Fruit fly (Drosophila melanogaster) whole organism, embryonic: ENCODE data around the gene tst.
A peak's percentile ranks its signal among the peaks of the same experiment; 100 is the strongest.

ENCODE experiments used
- Adf1 ChIP-seq: fragments of 200-800 bp; sonication (Bioruptor generic); IDR thresholded peaks from 2 replicates; pipeline ENCODE4 v1.3.6; 2022; ENCODE audit warnings: missing biosample characterization, missing genetic modification characterization
- Aef1 ChIP-seq: fragments of 200-800 bp; sonication (Bioruptor generic); IDR thresholded peaks from 3 replicates; pipeline ENCODE4 v1.3.6; 2022; ENCODE audit warnings: missing biosample characterization, missing genetic modification characterization
- Atf3 ChIP-seq: fragments of 200-800 bp; sonication (Bioruptor generic); optimal IDR thresholded peaks from 3 replicates; lab custom pipeline; 2016; ENCODE audit warnings: missing biosample characterization, missing genetic modification characterization
- Atf6 ChIP-seq: fragments of 200-800 bp; sonication (Bioruptor generic); IDR thresholded peaks from 2 replicates; pipeline ENCODE4 v1.3.6; 2022; ENCODE audit warnings: missing biosample characterization, missing genetic modification characterization
- CG10267 ChIP-seq: fragments of 200-800 bp; sonication (Bioruptor generic); optimal IDR thresholded peaks from 2 replicates; lab custom pipeline; 2018; ENCODE audit warnings: missing biosample characterization, mild to moderate bottlenecking, missing genetic modification characterization, moderate library complexity
- CG11696 ChIP-seq: fragments of 200-800 bp; sonication (Bioruptor generic); IDR thresholded peaks from 2 replicates; pipeline ENCODE4 v1.3.6; 2022; ENCODE audit warnings: missing biosample characterization, missing genetic modification characterization
- CG15479 ChIP-seq: fragments of 200-800 bp; sonication (Bioruptor generic); optimal IDR thresholded peaks from 3 replicates; lab custom pipeline; 2019; ENCODE audit warnings: missing biosample characterization, mild to moderate bottlenecking, missing genetic modification characterization, moderate library complexity
- CG17912 ChIP-seq: fragments of 200-800 bp; sonication (Bioruptor generic); optimal IDR thresholded peaks from 2 replicates; lab custom pipeline; 2018; ENCODE audit warnings: missing biosample characterization, mild to moderate bottlenecking, missing genetic modification characterization
- CG18011 ChIP-seq: fragments of 200-800 bp; sonication (Bioruptor generic); optimal IDR thresholded peaks from 2 replicates; lab custom pipeline; 2017; ENCODE audit warnings: missing biosample characterization, missing genetic modification characterization, mild to moderate bottlenecking, moderate library complexity, missing genotype
- CG31388 ChIP-seq: fragments of 200-800 bp; sonication (Bioruptor generic); optimal IDR thresholded peaks from 2 replicates; lab custom pipeline; 2016; ENCODE audit warnings: missing biosample characterization, missing genetic modification characterization
- CG3995 ChIP-seq: fragments of 200-800 bp; sonication (Bioruptor generic); optimal IDR thresholded peaks from 3 replicates; lab custom pipeline; 2016; ENCODE audit warnings: missing biosample characterization, missing genetic modification characterization
- CG42726 ChIP-seq: fragments of 200-800 bp; sonication (Bioruptor generic); IDR thresholded peaks from 2 replicates; pipeline ENCODE4 v1.3.6; 2022; ENCODE audit warnings: missing biosample characterization, missing genetic modification characterization; ENCODE audit not compliant: partially characterized antibody
- CG4820 ChIP-seq: fragments of 200-800 bp; sonication (Bioruptor generic); optimal IDR thresholded peaks from 3 replicates; lab custom pipeline; 2016; ENCODE audit warnings: missing biosample characterization, missing genetic modification characterization
- CG6175 ChIP-seq: fragments of 200-800 bp; sonication (Bioruptor generic); IDR thresholded peaks from 3 replicates; pipeline ENCODE4 v1.3.6; 2022; ENCODE audit warnings: missing biosample characterization, missing genetic modification characterization
- CG6254 ChIP-seq: fragments of 200-800 bp; sonication (Bioruptor generic); optimal IDR thresholded peaks from 3 replicates; lab custom pipeline; 2017; ENCODE audit warnings: mild to moderate bottlenecking, missing biosample characterization, missing genetic modification reagents, missing genetic modification characterization
- CG6791 ChIP-seq: fragments of 200-800 bp; sonication (Bioruptor generic); IDR thresholded peaks from 3 replicates; pipeline ENCODE4 v1.3.6; 2022; ENCODE audit warnings: missing biosample characterization, missing genetic modification characterization; ENCODE audit not compliant: partially characterized antibody
- CG7372 ChIP-seq: fragments of 200-800 bp; sonication (Bioruptor generic); IDR thresholded peaks from 2 replicates; pipeline ENCODE4 v1.3.6; 2022; ENCODE audit warnings: missing biosample characterization, missing genetic modification characterization
- CG8359 ChIP-seq: fragments of 200-800 bp; sonication (Bioruptor generic); optimal IDR thresholded peaks from 2 replicates; lab custom pipeline; 2017; ENCODE audit warnings: missing biosample characterization, mild to moderate bottlenecking, missing genetic modification characterization, borderline replicate concordance
- CG9437 ChIP-seq: fragments of 200-800 bp; sonication (Bioruptor generic); optimal IDR thresholded peaks from 2 replicates; lab custom pipeline; 2018; ENCODE audit warnings: missing biosample characterization, mild to moderate bottlenecking, missing genetic modification characterization
- CG9876 ChIP-seq: fragments of 200-800 bp; sonication (Bioruptor generic); optimal IDR thresholded peaks from 2 replicates; lab custom pipeline; 2016; ENCODE audit warnings: missing biosample characterization, missing genetic modification characterization
- CHES-1-like ChIP-seq: fragments of 200-800 bp; sonication (Bioruptor generic); optimal IDR thresholded peaks from 2 replicates; lab custom pipeline; 2016; ENCODE audit warnings: missing biosample characterization, missing genetic modification characterization
- Deaf1 ChIP-seq: fragments of 200-800 bp; optimal IDR thresholded peaks from 3 replicates; lab custom pipeline; 2019; ENCODE audit warnings: missing biosample characterization, mild to moderate bottlenecking, missing genetic modification characterization, moderate library complexity
- Ets97D ChIP-seq: fragments of 200-800 bp; sonication (Bioruptor generic); optimal IDR thresholded peaks from 3 replicates; lab custom pipeline; 2016; ENCODE audit warnings: missing biosample characterization, missing genetic modification characterization
- HLH4C ChIP-seq: fragments of 200-800 bp; sonication (Bioruptor generic); IDR thresholded peaks from 3 replicates; pipeline ENCODE4 v1.3.6; 2022; ENCODE audit warnings: missing biosample characterization, missing genetic modification characterization; ENCODE audit not compliant: partially characterized antibody
- MBD-R2 ChIP-seq: fragments of 200-800 bp; sonication (Bioruptor generic); IDR thresholded peaks from 2 replicates; pipeline ENCODE4 v1.3.6; 2022; ENCODE audit warnings: missing biosample characterization, missing genetic modification characterization
- Med ChIP-seq: fragments of 200-800 bp; sonication (Bioruptor generic); peaks from one replicate; lab custom pipeline; 2016; ENCODE audit warnings: missing biosample characterization, missing genetic modification characterization, mild to moderate bottlenecking, inconsistent platforms, moderate library complexity
- NC2α ChIP-seq: fragments of 200-800 bp; sonication (Bioruptor generic); optimal IDR thresholded peaks from 2 replicates; lab custom pipeline; 2016; ENCODE audit warnings: missing biosample characterization, missing genetic modification characterization
- Opbp ChIP-seq: fragments of 200-800 bp; sonication (Bioruptor generic); IDR thresholded peaks from 3 replicates; pipeline ENCODE4 v1.3.6; 2022; ENCODE audit warnings: missing biosample characterization, missing genetic modification characterization; ENCODE audit not compliant: partially characterized antibody
- Stat92E ChIP-seq, 3 experiments: fragments of >200 bp in 2 of 3; fragments of 200-800 bp in 1 of 3; sonication (Bioruptor generic) in 1 of 3; optimal IDR thresholded peaks; 2 replicates each; lab custom pipeline; 2017 to 2019; ENCODE audit warnings: missing biosample characterization in 3 of 3, missing genetic modification characterization in 3 of 3, mild to moderate bottlenecking in 1 of 3, moderate library complexity in 1 of 3
- Tbp ChIP-seq: fragments of >200 bp; optimal IDR thresholded peaks from 2 replicates; lab custom pipeline; 2018; ENCODE audit warnings: missing biosample characterization, missing genetic modification characterization
- ato ChIP-seq: fragments of 200-800 bp; sonication (Bioruptor generic); IDR thresholded peaks from 2 replicates; pipeline ENCODE4 v1.3.6; 2022; ENCODE audit warnings: missing biosample characterization, missing genetic modification characterization; ENCODE audit not compliant: partially characterized antibody
- ci ChIP-seq: fragments of 200-800 bp; sonication (Bioruptor generic); IDR thresholded peaks from 3 replicates; pipeline ENCODE4 v1.3.6; 2022; ENCODE audit warnings: missing biosample characterization, missing genetic modification characterization
- cwo ChIP-seq: fragments of 200-800 bp; sonication (Bioruptor generic); optimal IDR thresholded peaks from 3 replicates; lab custom pipeline; 2017; ENCODE audit warnings: missing biosample characterization, missing genetic modification characterization, mild to moderate bottlenecking, moderate library complexity, missing genetic modification reagents
- ewg ChIP-seq: fragments of 200-800 bp; sonication (Bioruptor generic); optimal IDR thresholded peaks from 3 replicates; lab custom pipeline; 2017; ENCODE audit warnings: mild to moderate bottlenecking, missing biosample characterization, missing genetic modification reagents, missing genetic modification characterization
- gsb-n ChIP-seq: fragments of 200-800 bp; sonication (Bioruptor generic); optimal IDR thresholded peaks from 3 replicates; lab custom pipeline; 2018; ENCODE audit warnings: missing biosample characterization, mild to moderate bottlenecking, missing genetic modification characterization
- ham ChIP-seq: fragments of 200-800 bp; sonication (Bioruptor generic); IDR thresholded peaks from 2 replicates; pipeline ENCODE4 v1.3.6; 2022; ENCODE audit warnings: missing biosample characterization, missing genetic modification characterization
- inv ChIP-seq: fragments of 200-800 bp; sonication (Bioruptor generic); IDR thresholded peaks from 2 replicates; pipeline ENCODE4 v1.3.6; 2022; ENCODE audit warnings: missing biosample characterization, missing genetic modification characterization; ENCODE audit not compliant: partially characterized antibody
- klu ChIP-seq: fragments of 200-800 bp; sonication (Bioruptor generic); IDR thresholded peaks from 2 replicates; pipeline ENCODE4 v1.3.6; 2022; ENCODE audit warnings: missing biosample characterization, missing genetic modification characterization
- mirr ChIP-seq: fragments of 200-800 bp; sonication (Bioruptor generic); optimal IDR thresholded peaks from 3 replicates; lab custom pipeline; 2018; ENCODE audit warnings: missing biosample characterization, mild to moderate bottlenecking, missing genetic modification characterization
- nmo ChIP-seq: fragments of 200-800 bp; sonication (Bioruptor generic); optimal IDR thresholded peaks from 2 replicates; lab custom pipeline; 2018; ENCODE audit warnings: missing biosample characterization, mild to moderate bottlenecking, missing genetic modification characterization, moderate library complexity
- rib ChIP-seq: fragments of 200-800 bp; sonication (Bioruptor generic); IDR thresholded peaks from 2 replicates; pipeline ENCODE4 v1.3.6; 2022; ENCODE audit warnings: missing biosample characterization, missing genetic modification characterization
- ro ChIP-seq: fragments of 200-800 bp; sonication (Bioruptor generic); IDR thresholded peaks from 2 replicates; pipeline ENCODE4 v1.3.6; 2022; ENCODE audit warnings: missing biosample characterization, missing genetic modification characterization
- scrt ChIP-seq: fragments of 200-800 bp; sonication (Bioruptor generic); optimal IDR thresholded peaks from 2 replicates; lab custom pipeline; 2018; ENCODE audit warnings: missing biosample characterization, mild to moderate bottlenecking, missing genetic modification characterization, moderate library complexity
- sd ChIP-seq: fragments of 200-800 bp; sonication (Bioruptor generic); optimal IDR thresholded peaks from 3 replicates; lab custom pipeline; 2018; ENCODE audit warnings: missing biosample characterization, mild to moderate bottlenecking, missing genetic modification characterization, moderate library complexity
- sima ChIP-seq: fragments of 200-800 bp; sonication (Bioruptor generic); optimal IDR thresholded peaks from 2 replicates; lab custom pipeline; 2016; ENCODE audit warnings: missing biosample characterization, missing genetic modification characterization
- slbo ChIP-seq: fragments of 200-800 bp; sonication (Bioruptor generic); IDR thresholded peaks from 2 replicates; pipeline ENCODE4 v1.3.6; 2022; ENCODE audit warnings: missing biosample characterization, missing genetic modification characterization
- unc-4 ChIP-seq: fragments of 200-800 bp; sonication (Bioruptor generic); IDR thresholded peaks from 2 replicates; pipeline ENCODE4 v1.3.6; 2022; ENCODE audit warnings: missing biosample characterization, missing genetic modification characterization; ENCODE audit not compliant: partially characterized antibody
- unpg ChIP-seq: fragments of 200-800 bp; sonication (Bioruptor generic); optimal IDR thresholded peaks from 3 replicates; lab custom pipeline; 2018; ENCODE audit warnings: missing biosample characterization, mild to moderate bottlenecking, missing genetic modification characterization, moderate library complexity

tst gene

dm6 chr3R:23735648-23736047 lies 37.0 kb downstream of the tst start:
- TF ChIP-seq ci (GFP tag; lab: Robert Waterston, UW) (0 out of 3 replicates have a peak, but pooled peaks have one; percentile 10), Opbp (GFP tag; lab: Robert Waterston, UW) (peak; percentile 36; the same call in 1 of the 3 replicates), rib (GFP tag; lab: Robert Waterston, UW) (no peak), ham (GFP tag; lab: Robert Waterston, UW) (no peak), HLH4C (GFP tag; lab: Robert Waterston, UW) (0 out of 3 replicates have a peak, but pooled peaks have one; percentile 20), ewg (peak; percentile 18), CG15479 (GFP tag; lab: Kevin White, UChicago) (peak; percentile 46), CG42726 (GFP tag; lab: Robert Waterston, UW) (peak; percentile 33; the same call in 1 of the 2 replicates), ro (no peak), unc-4 (GFP tag; lab: Robert Waterston, UW) (no peak), cwo (GFP tag; lab: Kevin White, UChicago) (peak; percentile 4), CG8359 (GFP tag; lab: Kevin White, UChicago) (peak; percentile 100), slbo (GFP tag; lab: Robert Waterston, UW) (no peak), NC2α (no peak), Ets97D (GFP tag; lab: Kevin White, UChicago) (no peak), Tbp (GFP tag; lab: Kevin White, UChicago) (peak; percentile 21), Med (peak; percentile 46), CG17912 (no peak), CG4820 (no peak), CG6175 (GFP tag; lab: Robert Waterston, UW) (0 out of 3 replicates have a peak, but pooled peaks have one; percentile 27), CG6791 (GFP tag; lab: Robert Waterston, UW) (0 out of 3 replicates have a peak, but pooled peaks have one; percentile 21), Atf3 (GFP tag; lab: Kevin White, UChicago) (no peak)

DNA sequence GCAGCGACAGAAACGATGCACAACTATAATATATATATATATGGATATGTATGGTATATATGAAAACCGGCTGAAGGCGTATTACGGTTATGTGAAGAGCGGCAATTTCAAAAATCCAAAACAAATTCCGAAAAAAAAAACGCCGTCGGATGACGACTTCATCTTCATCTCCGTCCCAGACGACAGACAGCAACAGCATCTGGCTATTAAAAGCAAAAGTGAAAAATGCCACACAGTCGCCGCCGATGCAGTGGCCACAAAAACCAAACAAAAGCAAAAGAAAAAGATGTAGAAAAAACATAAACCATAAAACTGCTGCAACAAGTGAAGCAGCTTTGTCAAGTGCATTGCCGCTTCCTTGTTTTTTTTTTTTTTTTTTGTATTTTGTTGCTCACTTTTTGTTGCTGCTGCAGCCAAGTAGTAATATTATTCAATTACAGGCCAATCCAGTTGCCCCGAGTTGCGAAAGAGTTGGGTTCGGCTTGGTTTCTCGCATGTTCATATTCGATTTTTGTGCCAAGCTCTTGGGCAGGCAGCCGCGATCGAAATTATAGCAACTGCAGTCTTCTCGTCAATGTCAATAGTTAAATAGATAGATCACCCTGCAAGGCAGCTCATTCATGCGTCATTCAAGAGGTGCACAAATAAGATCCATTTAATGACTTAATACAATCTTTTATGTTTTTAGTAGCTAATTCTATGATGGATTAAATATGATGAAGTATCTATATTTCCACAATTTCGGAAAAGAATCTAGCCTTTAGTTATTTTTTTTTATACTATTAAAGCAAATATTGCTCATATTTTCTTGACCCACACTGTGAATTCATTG lies 37.9 kb downstream of the tst start:
- TF ChIP-seq klu (GFP tag; lab: Robert Waterston, UW) (no peak), sima (no peak), inv (GFP tag; lab: Robert Waterston, UW) (no peak), CG6254 (peak; percentile 23), gsb-n (tag; lab: Kevin White, UChicago) (no peak), CG9876 (GFP tag; lab: Kevin White, UChicago) (no peak), nmo (GFP tag; lab: Kevin White, UChicago) (no peak), Stat92E (GFP tag; optimal IDR thresholded peaks at IDR 0.05; lab: Kevin White, UChicago) (no peak), CG31388 (peak; percentile 3), ato (no peak), Deaf1 (tag; lab: Kevin White, UChicago) (no peak), Adf1 (no peak), mirr (GFP tag; lab: Kevin White, UChicago) (no peak), MBD-R2 (GFP tag; lab: Robert Waterston, UW) (no peak), CG11696 (GFP tag; lab: Robert Waterston, UW) (peak; percentile 58), scrt (GFP tag; lab: Kevin White, UChicago) (no peak), unpg (peak; percentile 23), CG9437 (GFP tag; lab: Kevin White, UChicago) (peak; percentile 7), CG10267 (no peak), CG3995 (GFP tag; lab: Kevin White, UChicago) (no peak), sd (no peak), CHES-1-like (no peak), Aef1 (GFP tag; lab: Robert Waterston, UW) (no peak), CG7372 (no peak), CG18011 (GFP tag; lab: Kevin White, UChicago) (no peak), Atf6 (GFP tag; lab: Robert Waterston, UW) (no peak)
